Worm (Caenorhabditis elegans) whole organism, L1 larva: Measurements from ENCODE around the gene psmd-9.

ENCODE experiments used
- aha-1 ChIP-seq: fragments of 150-350 bp; optimal IDR thresholded peaks from 2 replicates; lab custom pipeline; 2014; ENCODE audit warnings: missing biosample characterization, missing genetic modification characterization
- aly-2 ChIP-seq: fragments of 150-350 bp; optimal IDR thresholded peaks from 2 replicates; lab custom pipeline; 2014; ENCODE audit warnings: missing biosample characterization, missing genetic modification characterization
- ama-1 ChIP-seq: fragments of 150-350 bp; optimal IDR thresholded peaks from 2 replicates; lab custom pipeline; 2014
- blmp-1 ChIP-seq: fragments of 150-350 bp; optimal IDR thresholded peaks from 2 replicates; lab custom pipeline; 2014; ENCODE audit warnings: missing biosample characterization, missing genetic modification characterization
- ceh-8 ChIP-seq: fragments of 200-800 bp; sonication (Bioruptor generic); optimal IDR thresholded peaks from 2 replicates; lab custom pipeline; 2018; ENCODE audit warnings: mild to moderate bottlenecking, missing genetic modification characterization, moderate library complexity, missing compliant biosample characterization
- ceh-82 ChIP-seq, 3 experiments: fragments of 150-350 bp in 1 of 3; sonication (generic microtip) in 2 of 3; optimal IDR thresholded peaks; 2 replicates each; lab custom pipeline; 2014 to 2017; ENCODE audit warnings: missing biosample characterization in 3 of 3, missing genetic modification characterization in 3 of 3
- ceh-88 ChIP-seq: fragments of 200-800 bp; sonication (Bioruptor generic); IDR thresholded peaks from 2 replicates; pipeline ENCODE4 v1.3.6; 2022; ENCODE audit warnings: missing genetic modification characterization, missing compliant biosample characterization
- ces-1 ChIP-seq: fragments of 150-350 bp; optimal IDR thresholded peaks from 2 replicates; lab custom pipeline; 2014; ENCODE audit warnings: missing biosample characterization, missing genetic modification reagents, missing genetic modification characterization
- dpl-1 ChIP-seq, 3 experiments: fragments of 150-350 bp in 2 of 3; sonication (generic microtip) in 1 of 3; optimal IDR thresholded peaks; 2 replicates each; lab custom pipeline; 2014 to 2017; ENCODE audit warnings: missing biosample characterization in 3 of 3, missing genetic modification characterization in 3 of 3, missing genetic modification reagents in 3 of 3
- efl-1 ChIP-seq, 4 experiments: fragments of 150-350 bp; optimal IDR thresholded peaks in 3 of 4; peaks in 1 of 4; 1 replicate in 1 of 4; 2 replicates in 3 of 4; lab custom pipeline; 2014; ENCODE audit warnings: missing biosample characterization in 2 of 4, missing genetic modification characterization in 2 of 4, missing genetic modification reagents in 2 of 4
- egl-13 ChIP-seq: sonication (generic microtip); optimal IDR thresholded peaks from 2 replicates; lab custom pipeline; 2016; ENCODE audit warnings: missing genotype, missing genetic modification reagents, missing genetic modification characterization, missing compliant biosample characterization
- egl-27 ChIP-seq, 2 experiments: fragments of 150-350 bp in 1 of 2; sonication (generic microtip); optimal IDR thresholded peaks; 3 replicates each; lab custom pipeline; 2017 to 2018; ENCODE audit warnings: missing biosample characterization in 2 of 2, missing genetic modification characterization in 2 of 2, missing genetic modification reagents in 2 of 2
- elt-3 ChIP-seq, 6 experiments: fragments of 150-350 bp in 1 of 6; sonication (generic microtip); optimal IDR thresholded peaks; 2 replicates each; lab custom pipeline; 2017 to 2018; ENCODE audit warnings: missing biosample characterization in 6 of 6, missing genetic modification characterization in 6 of 6, inconsistent platforms in 1 of 6
- ets-5 ChIP-seq: fragments of 200-800 bp; sonication (Bioruptor generic); IDR thresholded peaks from 2 replicates; pipeline ENCODE4 v1.3.6; 2022; ENCODE audit warnings: missing genetic modification characterization, missing compliant biosample characterization
- hlh-4 ChIP-seq: sonication (generic microtip); optimal IDR thresholded peaks from 2 replicates; lab custom pipeline; 2016; ENCODE audit warnings: mild to moderate bottlenecking, missing genetic modification characterization, missing compliant biosample characterization
- hpl-2 ChIP-seq: fragments of 150-350 bp; optimal IDR thresholded peaks from 2 replicates; lab custom pipeline; 2014; ENCODE audit warnings: missing biosample characterization, missing genetic modification reagents, missing genetic modification characterization
- irx-1 ChIP-seq: sonication (generic microtip); optimal IDR thresholded peaks from 2 replicates; lab custom pipeline; 2016; ENCODE audit warnings: missing genetic modification characterization, missing compliant biosample characterization
- jun-1 ChIP-seq: fragments of 150-350 bp; optimal IDR thresholded peaks from 2 replicates; lab custom pipeline; 2014; ENCODE audit warnings: missing biosample characterization, missing genetic modification reagents, missing genetic modification characterization
- lin-13 ChIP-seq: fragments of 150-350 bp; optimal IDR thresholded peaks from 2 replicates; lab custom pipeline; 2014; ENCODE audit warnings: missing biosample characterization, missing genetic modification reagents, missing genetic modification characterization
- lin-14 ChIP-seq: fragments of 200-800 bp; sonication (Bioruptor generic); optimal IDR thresholded peaks from 2 replicates; lab custom pipeline; 2018; ENCODE audit warnings: mild to moderate bottlenecking, missing genetic modification characterization, moderate library complexity, missing compliant biosample characterization
- lsy-2 ChIP-seq, 2 experiments: fragments of 150-350 bp; optimal IDR thresholded peaks; 2 replicates each; lab custom pipeline; 2014; ENCODE audit warnings: missing biosample characterization in 2 of 2, missing genetic modification characterization in 2 of 2
- mab-9 ChIP-seq: fragments of 200-800 bp; sonication (Bioruptor generic); IDR thresholded peaks from 2 replicates; pipeline ENCODE4 v1.3.6; 2022; ENCODE audit warnings: missing genetic modification reagents, missing genetic modification characterization, missing compliant biosample characterization
- mep-1 ChIP-seq: fragments of 150-350 bp; optimal IDR thresholded peaks from 2 replicates; lab custom pipeline; 2014; ENCODE audit warnings: missing biosample characterization, missing genetic modification characterization
- nhr-11 ChIP-seq: fragments of 150-350 bp; optimal IDR thresholded peaks from 2 replicates; lab custom pipeline; 2014; ENCODE audit warnings: missing biosample characterization, missing genetic modification characterization
- nhr-19 ChIP-seq: fragments of 200-800 bp; sonication (Bioruptor generic); conservative IDR thresholded peaks from 2 replicates; pipeline ENCODE4 v1.3.6; 2022; ENCODE audit warnings: missing genetic modification characterization, missing compliant biosample characterization
- nhr-237 ChIP-seq: fragments of 150-350 bp; optimal IDR thresholded peaks from 2 replicates; lab custom pipeline; 2014; ENCODE audit warnings: missing biosample characterization, missing genetic modification characterization
- nhr-28 ChIP-seq: fragments of 150-350 bp; optimal IDR thresholded peaks from 2 replicates; lab custom pipeline; 2014; ENCODE audit warnings: missing biosample characterization, missing genetic modification characterization
- nhr-47 ChIP-seq: sonication (generic microtip); optimal IDR thresholded peaks from 2 replicates; lab custom pipeline; 2016; ENCODE audit warnings: mild to moderate bottlenecking, missing genetic modification characterization, moderate library complexity, missing compliant biosample characterization
- nhr-71 ChIP-seq: sonication (generic microtip); optimal IDR thresholded peaks from 2 replicates; lab custom pipeline; 2016; ENCODE audit warnings: mild to moderate bottlenecking, missing genetic modification characterization, moderate library complexity, missing compliant biosample characterization
- nhr-77 ChIP-seq: fragments of 150-350 bp; optimal IDR thresholded peaks from 2 replicates; lab custom pipeline; 2014; ENCODE audit warnings: missing biosample characterization, missing genetic modification characterization
- nhr-84 ChIP-seq: sonication (generic microtip); optimal IDR thresholded peaks from 2 replicates; lab custom pipeline; 2017; ENCODE audit warnings: missing biosample characterization, missing genetic modification characterization
- nhr-90 ChIP-seq: sonication (generic microtip); optimal IDR thresholded peaks from 2 replicates; lab custom pipeline; 2016; ENCODE audit warnings: mild to moderate bottlenecking, missing genetic modification characterization, missing compliant biosample characterization; ENCODE audit not compliant: poor library complexity
- skn-1 ChIP-seq: fragments of 150-350 bp; optimal IDR thresholded peaks from 2 replicates; lab custom pipeline; 2014; ENCODE audit warnings: missing biosample characterization, missing genetic modification characterization
- snu-23 ChIP-seq: sonication (generic microtip); optimal IDR thresholded peaks from 2 replicates; lab custom pipeline; 2016; ENCODE audit warnings: missing genetic modification characterization, missing compliant biosample characterization
- sox-4 ChIP-seq: sonication (generic microtip); optimal IDR thresholded peaks from 2 replicates; lab custom pipeline; 2016; ENCODE audit warnings: missing genetic modification characterization, missing compliant biosample characterization
- sptf-1 ChIP-seq: fragments of 150-350 bp; optimal IDR thresholded peaks from 2 replicates; lab custom pipeline; 2014; ENCODE audit warnings: missing biosample characterization, missing genetic modification characterization
- sup-37 ChIP-seq: fragments of 200-800 bp; sonication (Bioruptor generic); optimal IDR thresholded peaks from 2 replicates; lab custom pipeline; 2018; ENCODE audit warnings: mild to moderate bottlenecking, missing genetic modification characterization, missing compliant biosample characterization
- tlp-1 ChIP-seq: fragments of 150-350 bp; optimal IDR thresholded peaks from 2 replicates; lab custom pipeline; 2014; ENCODE audit warnings: missing biosample characterization, missing genetic modification characterization
- unc-130 ChIP-seq: fragments of 150-350 bp; optimal IDR thresholded peaks from 2 replicates; lab custom pipeline; 2017; ENCODE audit warnings: missing biosample characterization, missing genetic modification characterization, inconsistent platforms
- unc-30 ChIP-seq: sonication (generic microtip); optimal IDR thresholded peaks from 2 replicates; lab custom pipeline; 2017; ENCODE audit warnings: missing biosample characterization, missing genetic modification characterization
- unc-86 ChIP-seq: sonication (generic microtip); optimal IDR thresholded peaks from 2 replicates; lab custom pipeline; 2016; ENCODE audit warnings: missing genetic modification characterization, missing compliant biosample characterization
- vab-15 ChIP-seq: sonication (generic microtip); optimal IDR thresholded peaks from 2 replicates; lab custom pipeline; 2017; ENCODE audit warnings: missing genotype, mild to moderate bottlenecking, missing genetic modification characterization, missing compliant biosample characterization
- xbp-1 ChIP-seq: sonication (generic microtip); optimal IDR thresholded peaks from 2 replicates; lab custom pipeline; 2016; ENCODE audit warnings: missing genetic modification characterization, missing compliant biosample characterization
- zip-4 ChIP-seq: fragments of 200-800 bp; sonication (Bioruptor generic); optimal IDR thresholded peaks from 2 replicates; lab custom pipeline; 2018; ENCODE audit warnings: mild to moderate bottlenecking, missing genetic modification characterization, moderate library complexity, missing compliant biosample characterization
- ztf-4 ChIP-seq: fragments of 150-350 bp; optimal IDR thresholded peaks from 2 replicates; lab custom pipeline; 2014; ENCODE audit warnings: missing biosample characterization, missing genetic modification characterization

psmd-9 gene

ce11 chrII:6893589-6894245 is 8.2 kb upstream of the psmd-9 start, which contains the start of gene adal-1:
TSS of gene adal-1 (minus strand) at chrII:6893639.
- TF ChIP-seq ceh-8 (GFP tag; lab: Kevin White, UChicago), result no peak
- peak; percentile 43 for TF ChIP-seq blmp-1
- no peak for TF ChIP-seq ceh-88 (GFP tag; lab: Robert Waterston, UW)
- TF ChIP-seq ztf-4 (tag; lab: Kevin White, UChicago), result no peak
- no peak for TF ChIP-seq nhr-237 (tag; lab: Kevin White, UChicago)
- peak in 1 of 2 experiments; percentile 20 for TF ChIP-seq efl-1 (optimal IDR thresholded peaks at IDR 0.05; lab: Kevin White, UChicago)
- peak in 1 of 2 experiments; percentile 81 for TF ChIP-seq efl-1 (GFP tag; optimal IDR thresholded peaks at IDR 0.05 in 1 of 2; lab: Kevin White, UChicago)
- TF ChIP-seq xbp-1 (tag; lab: Kevin White, UChicago), result no peak
- TF ChIP-seq ces-1 (GFP tag; lab: Kevin White, UChicago), result no peak
- TF ChIP-seq lsy-2 (tag; optimal IDR thresholded peaks at IDR 0.05; lab: Kevin White, UChicago), result peak in 1 of 2 experiments; percentile 37

DNA sequence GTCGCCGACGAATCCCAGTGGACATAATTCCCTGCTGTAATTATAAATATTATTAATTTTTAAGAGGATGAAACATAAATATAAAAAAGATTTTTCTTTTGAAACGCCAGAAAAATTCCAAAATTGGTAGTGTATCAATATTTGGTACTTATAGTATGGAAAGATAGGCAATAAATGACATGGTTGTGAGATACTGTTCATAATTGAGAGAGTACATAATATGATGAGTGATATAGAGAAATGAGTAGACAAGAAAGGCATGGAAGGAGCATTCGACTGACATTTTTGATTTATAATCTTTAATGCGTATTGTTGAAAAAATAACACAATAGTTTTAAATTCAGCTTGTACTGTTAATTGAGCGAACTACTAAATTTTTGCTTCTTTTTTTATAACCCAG is 4.4 kb upstream of the psmd-9 start, which contains the start of gene C44B7.11:
Gene C44B7.11 (minus strand): TSS at position 34 of the 400 bp plus-strand sequence.
- TF ChIP-seq ztf-4 (tag; lab: Kevin White, UChicago), result no peak
- TF ChIP-seq mep-1 (tag; lab: Kevin White, UChicago), result peak; percentile 5
- TF ChIP-seq elt-3 (tag; optimal IDR thresholded peaks at IDR 0.05; lab: Kevin White, UChicago), result no peak
- no peak for TF ChIP-seq lin-14 (GFP tag; lab: Kevin White, UChicago)
- no peak for TF ChIP-seq nhr-237 (tag; lab: Kevin White, UChicago)
- TF ChIP-seq sptf-1 (tag; lab: Kevin White, UChicago), result no peak
- TF ChIP-seq ama-1 (lab: Kevin White, UChicago), result no peak
- TF ChIP-seq nhr-90 (tag; lab: Kevin White, UChicago), result no peak
- no peak for TF ChIP-seq nhr-77 (tag; lab: Kevin White, UChicago)
- no peak for TF ChIP-seq aha-1
- TF ChIP-seq jun-1 (tag; lab: Kevin White, UChicago), result no peak
- TF ChIP-seq unc-130 (tag; lab: Kevin White, UChicago), result no peak
- no peak for TF ChIP-seq efl-1 (optimal IDR thresholded peaks at IDR 0.05; lab: Kevin White, UChicago)
- TF ChIP-seq efl-1 (GFP tag; optimal IDR thresholded peaks at IDR 0.05 in 1 of 2; lab: Kevin White, UChicago), result peak in 1 of 2 experiments; percentile 11
- TF ChIP-seq blmp-1, result peak; percentile 19
- no peak for TF ChIP-seq ets-5 (GFP tag; lab: Robert Waterston, UW)
- TF ChIP-seq unc-86 (tag; lab: Kevin White, UChicago), result no peak
- no peak for TF ChIP-seq aly-2 (tag; lab: Kevin White, UChicago)
- no peak for TF ChIP-seq lin-13 (GFP tag; lab: Kevin White, UChicago)

DNA sequence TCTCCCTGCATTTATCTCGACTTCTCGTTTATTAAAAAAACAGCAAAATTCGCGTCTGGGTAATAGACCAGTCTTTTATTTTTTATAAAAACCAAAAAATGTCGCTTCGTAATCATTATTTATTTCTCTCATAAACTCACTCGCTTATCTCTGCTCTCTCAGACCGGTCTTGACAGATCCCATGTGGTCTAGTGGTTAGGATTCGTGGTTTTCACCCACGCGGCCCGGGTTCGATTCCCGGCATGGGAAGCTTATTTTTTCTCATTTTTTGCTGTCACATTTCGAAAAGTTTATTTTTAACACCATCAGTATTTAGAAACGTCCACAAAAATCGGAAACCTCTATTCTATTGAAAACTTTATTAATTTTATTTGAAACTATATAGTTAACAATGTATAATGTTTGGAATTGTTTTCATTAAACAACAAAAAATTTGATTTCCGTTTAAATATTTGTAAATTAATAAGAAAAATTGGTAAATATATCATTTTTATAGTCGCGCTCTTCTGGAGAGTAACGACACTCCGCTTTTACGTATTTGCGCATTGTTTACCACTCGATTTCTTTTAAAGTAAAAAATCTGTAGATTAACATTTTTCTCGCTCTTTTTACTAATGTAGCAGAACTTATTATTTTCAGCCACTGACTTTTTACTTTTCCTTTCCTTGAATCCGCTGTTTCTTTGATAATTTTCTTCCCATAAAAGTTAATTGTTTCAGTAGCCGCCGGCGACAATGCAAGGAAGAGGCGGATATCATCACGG is 3.7 kb upstream of the psmd-9 start, which contains the start of gene hrpl-1:
Gene hrpl-1 (plus strand): TSS at position 713 of the 763 bp plus-strand sequence.
- peak; percentile 27 for TF ChIP-seq irx-1 (tag; lab: Kevin White, UChicago)
- peak in 2 of 3 experiments; percentile 30 to 54 for TF ChIP-seq dpl-1 (GFP tag; optimal IDR thresholded peaks at IDR 0.05; lab: Kevin White, UChicago)
- peak; percentile 52 for TF ChIP-seq snu-23 (GFP tag; lab: Kevin White, UChicago)
- TF ChIP-seq nhr-19 (GFP tag; lab: Robert Waterston, UW), result peak; percentile 30; the same call in 1 of the 2 replicates
- TF ChIP-seq tlp-1, result no peak
- no peak for TF ChIP-seq aly-2 (tag; lab: Kevin White, UChicago)
- TF ChIP-seq nhr-84 (tag; lab: Kevin White, UChicago), result no peak
- peak; percentile 35 for TF ChIP-seq sox-4
- TF ChIP-seq hlh-4 (tag; lab: Kevin White, UChicago), result no peak
- no peak for TF ChIP-seq hpl-2 (GFP tag; lab: Kevin White, UChicago)
- no peak for TF ChIP-seq ama-1 (lab: Kevin White, UChicago)
- no peak for TF ChIP-seq mep-1 (tag; lab: Kevin White, UChicago)
- no peak for TF ChIP-seq ceh-82 (tag; optimal IDR thresholded peaks at IDR 0.05; lab: Kevin White, UChicago)
- no peak for TF ChIP-seq skn-1 (tag; lab: Kevin White, UChicago)
- no peak for TF ChIP-seq vab-15 (tag; lab: Kevin White, UChicago)
- peak; percentile 54 for TF ChIP-seq nhr-90 (tag; lab: Kevin White, UChicago)
- no peak for TF ChIP-seq nhr-28 (tag; lab: Kevin White, UChicago)
- no peak for TF ChIP-seq egl-27 (tag; optimal IDR thresholded peaks at IDR 0.05; lab: Kevin White, UChicago)
- TF ChIP-seq unc-30, result no peak
- TF ChIP-seq sup-37, result no peak
- TF ChIP-seq lsy-2 (tag; optimal IDR thresholded peaks at IDR 0.05; lab: Kevin White, UChicago), result peak in 1 of 2 experiments; percentile 47
- TF ChIP-seq nhr-71 (tag; lab: Kevin White, UChicago), result peak; percentile 58
- no peak for TF ChIP-seq nhr-11 (tag; lab: Kevin White, UChicago)
- TF ChIP-seq nhr-47 (tag; lab: Kevin White, UChicago), result peak; percentile 48
- no peak for TF ChIP-seq ces-1 (GFP tag; lab: Kevin White, UChicago)
- TF ChIP-seq egl-13 (tag; lab: Kevin White, UChicago), result no peak
- no peak for TF ChIP-seq zip-4 (GFP tag; lab: Kevin White, UChicago)
- TF ChIP-seq mab-9 (GFP tag; lab: Robert Waterston, UW), result no peak
